Fruit fly (Drosophila melanogaster): Measurements from ENCODE around the gene CG13727.

Gene CG13727

dm6 chr3L:17341216-17341615 lies at the start of gene CG13727:
Gene CG13727, minus strand, starts transcription at chr3L:17341316.
- TF ChIP-seq CTCF (optimal IDR thresholded peaks at IDR 0.05) (no peak), CG8478 (optimal IDR thresholded peaks at IDR 0.05) (no peak)

DNA sequence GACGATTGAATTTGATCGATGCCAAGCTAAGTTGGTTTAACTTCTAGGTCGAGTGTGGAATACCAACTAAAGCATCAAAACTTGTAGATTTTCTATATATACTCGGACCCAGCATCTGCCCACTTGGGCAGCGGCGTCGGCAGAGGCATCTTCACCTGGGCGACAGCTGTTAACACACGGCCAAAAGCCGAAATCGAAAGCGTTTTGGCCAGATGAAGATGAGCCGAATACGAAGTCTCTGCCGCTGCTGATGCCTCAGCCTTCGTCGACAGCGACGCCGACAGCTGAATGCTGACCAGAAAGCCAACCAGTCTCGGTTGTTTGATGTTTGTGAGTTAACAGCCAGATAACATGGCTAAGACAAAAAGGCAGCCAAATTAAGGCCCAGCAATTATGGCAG lies 47.8 kb upstream of the CG13727 start, which contains the start of gene CG13731:
CG13731 (minus strand) TSS at position 62 of the 400 bp plus-strand sequence.
- TF ChIP-seq CG8478 (optimal IDR thresholded peaks at IDR 0.05) (no peak), CTCF (optimal IDR thresholded peaks at IDR 0.05) (no peak)

DNA sequence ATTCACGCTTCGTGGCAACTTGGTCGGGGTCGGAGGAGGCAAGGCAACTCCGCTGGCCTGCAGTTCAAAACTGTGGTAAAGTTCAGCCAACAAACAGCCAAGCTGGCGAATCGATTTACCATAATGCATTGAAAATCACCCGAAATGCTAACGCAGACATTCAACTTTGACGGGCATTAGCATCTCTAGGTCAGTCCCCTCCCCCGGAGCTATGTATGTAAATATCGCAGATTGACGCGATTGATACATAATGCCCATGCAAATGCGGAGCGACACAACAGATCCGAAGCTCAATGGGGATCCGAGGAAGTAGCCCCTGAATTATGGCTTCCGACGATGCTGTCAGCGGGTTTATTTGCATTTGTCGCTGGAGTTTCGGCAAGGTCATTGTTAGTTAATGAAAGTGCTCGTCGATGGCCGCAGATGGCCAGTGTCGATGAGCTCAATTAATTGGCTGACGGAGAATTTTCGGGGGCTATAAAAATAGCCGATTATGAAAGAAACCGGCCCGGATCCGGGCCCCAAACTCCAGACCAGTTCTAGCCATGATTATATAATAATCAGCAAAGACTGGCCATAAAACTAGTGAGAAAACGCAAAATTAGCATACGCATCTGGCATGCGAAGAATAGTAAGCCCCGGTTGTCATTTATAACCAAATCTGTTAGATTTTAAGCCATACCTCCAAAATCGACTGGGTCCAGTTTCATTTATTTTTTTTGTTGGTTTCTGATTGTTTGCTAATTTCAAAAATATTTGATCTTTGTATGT lies 45.7 kb upstream of the CG13727 start:
- TF ChIP-seq CG8478 (optimal IDR thresholded peaks at IDR 0.05) = no peak
- no peak for TF ChIP-seq CTCF (optimal IDR thresholded peaks at IDR 0.05)

DNA sequence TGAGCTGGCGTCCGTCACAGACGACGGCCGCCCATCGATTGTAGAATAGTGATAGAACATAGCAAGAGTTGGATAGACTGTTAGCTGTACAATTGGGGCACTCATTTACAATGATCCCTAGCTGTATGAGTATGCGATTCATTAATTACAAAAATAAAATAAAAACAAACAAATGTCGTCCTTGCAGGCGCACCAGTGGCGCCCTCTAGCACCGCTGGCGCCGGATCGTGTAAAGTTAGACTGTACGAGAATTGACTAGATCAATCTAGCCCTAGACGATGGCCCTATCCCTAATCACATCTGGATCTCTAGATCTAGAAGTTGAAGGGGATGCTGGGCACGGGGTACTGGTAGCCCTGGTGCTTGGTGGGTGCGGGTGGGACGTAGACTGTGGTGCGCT lies 42.6 kb upstream of the CG13727 start:
- peak; percentile 47 to 57 for TF ChIP-seq CTCF (optimal IDR thresholded peaks at IDR 0.05)
- no peak for TF ChIP-seq CG8478 (optimal IDR thresholded peaks at IDR 0.05)

dm6 chr3L:17383285-17383684 lies 42.2 kb upstream of the CG13727 start:
- no peak for TF ChIP-seq CTCF (optimal IDR thresholded peaks at IDR 0.05)
- no peak for TF ChIP-seq CG8478 (optimal IDR thresholded peaks at IDR 0.05)

dm6 chr3L:17382628-17383027 lies 41.5 kb upstream of the CG13727 start, which contains the start of gene CG13728:
Gene CG13728, minus strand, starts transcription at chr3L:17382728.
- TF ChIP-seq CTCF (optimal IDR thresholded peaks at IDR 0.05) (no peak), CG8478 (optimal IDR thresholded peaks at IDR 0.05) (no peak)

DNA sequence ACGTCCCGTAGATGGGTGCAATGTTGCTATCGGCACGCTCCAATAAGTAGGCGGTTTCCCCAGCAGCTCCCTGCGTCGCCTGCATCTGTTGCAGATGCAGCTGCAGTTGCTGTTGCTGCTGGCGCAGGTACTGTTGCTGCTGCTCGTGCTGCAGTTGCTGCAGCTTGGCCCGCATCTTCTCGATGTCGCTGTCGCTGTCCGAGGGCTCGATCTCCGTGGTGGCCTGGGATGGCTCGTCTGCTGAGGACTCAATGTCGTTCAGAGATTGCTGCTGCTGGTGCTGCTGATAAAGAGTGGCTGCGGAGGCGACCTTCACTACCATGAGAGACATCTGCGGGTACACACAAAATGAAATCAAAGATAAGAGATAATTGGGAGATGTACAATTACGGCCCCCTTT lies 40.9 kb upstream of the CG13727 start:
- no peak for TF ChIP-seq CG8478 (optimal IDR thresholded peaks at IDR 0.05)
- no peak for TF ChIP-seq CTCF (optimal IDR thresholded peaks at IDR 0.05)

DNA sequence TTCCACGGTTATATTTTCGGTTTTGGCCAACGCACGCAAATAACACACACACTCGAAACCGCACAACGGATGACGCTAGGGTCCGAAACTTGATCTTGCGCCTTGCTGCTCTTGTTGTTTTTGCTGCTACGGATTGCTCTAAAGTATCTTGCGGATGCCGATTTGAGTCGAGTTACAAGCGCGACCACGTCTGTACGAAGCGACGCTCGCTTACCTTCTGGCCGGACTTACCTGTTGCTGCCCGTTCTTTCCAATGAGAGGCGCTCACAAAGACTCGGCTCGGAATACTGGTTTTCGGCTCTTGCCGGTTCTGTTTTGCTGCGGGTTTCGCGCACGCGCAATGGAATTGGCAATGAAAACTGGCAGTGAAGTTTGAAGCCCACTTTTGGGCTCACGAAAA lies 38.2 kb upstream of the CG13727 start, which contains the start of gene Cad74A:
Cad74A (minus strand) TSS at position 220 of the 400 bp plus-strand sequence.
- TF ChIP-seq CG8478 (optimal IDR thresholded peaks at IDR 0.05) = no peak
- TF ChIP-seq CTCF (optimal IDR thresholded peaks at IDR 0.05) = no peak

DNA sequence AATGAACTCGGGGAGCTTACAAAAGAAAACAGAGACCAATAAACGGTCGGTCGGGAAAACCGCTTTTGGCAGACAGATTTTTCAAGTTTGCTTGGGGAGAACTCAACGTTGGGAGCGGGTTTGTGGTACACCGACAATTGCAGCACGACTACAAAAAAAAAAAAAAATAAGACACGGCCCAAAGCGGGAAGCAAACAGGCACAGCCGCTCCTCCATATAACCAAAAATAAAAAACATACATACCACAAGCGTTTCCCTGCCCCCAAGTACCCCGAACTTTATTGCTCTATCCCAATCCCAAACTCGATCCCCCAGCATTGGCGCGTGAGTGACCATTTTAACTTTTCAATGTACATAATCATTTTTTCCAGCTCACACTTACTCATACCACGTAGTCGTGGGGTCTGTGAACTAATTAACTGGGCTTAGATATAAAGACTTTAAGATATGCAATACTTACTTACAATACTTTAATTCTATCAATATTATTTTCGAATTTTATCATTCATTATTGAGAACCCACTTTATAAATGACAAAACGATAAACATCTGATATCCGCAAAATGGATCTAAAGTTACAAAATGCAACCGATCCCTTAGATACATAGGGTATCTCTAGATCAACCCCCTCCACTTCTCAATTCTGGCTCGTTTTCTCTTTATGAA lies 34.0 kb upstream of the CG13727 start:
- TF ChIP-seq CTCF (optimal IDR thresholded peaks at IDR 0.05) (no peak), CG8478 (optimal IDR thresholded peaks at IDR 0.05) (no peak)

DNA sequence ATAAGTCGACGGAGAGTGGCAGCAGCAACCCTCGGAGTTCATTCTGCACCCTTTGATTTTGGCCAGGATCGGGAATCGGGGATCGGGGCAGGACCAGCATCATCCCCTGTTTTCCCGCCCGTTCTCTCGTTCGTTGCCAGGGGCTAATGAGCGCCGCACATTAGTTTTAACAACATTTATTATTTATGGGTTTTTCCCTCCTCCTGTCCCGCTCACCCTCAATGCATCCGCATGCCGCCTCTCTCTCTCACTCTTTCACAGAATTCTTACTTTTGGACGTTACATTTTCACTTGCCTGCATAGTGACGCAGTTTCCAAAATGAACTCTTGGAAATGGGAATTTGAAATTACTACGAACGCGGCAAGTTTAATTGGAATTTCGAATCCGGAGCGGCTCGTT lies 25.8 kb upstream of the CG13727 start:
- TF ChIP-seq CTCF (optimal IDR thresholded peaks at IDR 0.05) (no peak), CG8478 (optimal IDR thresholded peaks at IDR 0.05) (no peak)

DNA sequence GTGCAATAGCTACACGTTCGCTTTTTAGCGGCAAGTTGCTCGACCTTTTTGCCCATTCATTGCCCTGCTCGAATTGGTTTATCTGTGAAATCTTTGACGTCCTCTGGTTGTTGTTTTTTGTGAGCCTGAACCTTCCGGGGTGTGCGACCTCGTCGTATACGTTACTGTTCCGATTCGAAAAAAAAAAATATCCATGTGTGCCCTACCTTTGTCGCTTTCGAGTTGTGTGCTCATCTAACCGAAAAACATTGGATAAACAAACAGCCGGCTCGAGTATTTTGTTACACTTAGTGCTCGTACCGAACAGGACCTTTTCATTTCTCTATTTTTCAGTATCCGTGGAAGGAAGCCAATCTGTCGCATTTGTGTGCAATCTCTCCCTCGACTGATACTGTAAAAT lies 22.9 kb upstream of the CG13727 start:
- TF ChIP-seq CTCF (optimal IDR thresholded peaks at IDR 0.05) (no peak), CG8478 (optimal IDR thresholded peaks at IDR 0.05) (no peak)

- TF ChIP-seq CG8478 (optimal IDR thresholded peaks at IDR 0.05) (no peak), CTCF (optimal IDR thresholded peaks at IDR 0.05) (no peak)
These were observed 21.8 kb upstream of the CG13727 start for dm6 chr3L:17362940-17363339.

- TF ChIP-seq CG8478 (optimal IDR thresholded peaks at IDR 0.05) (no peak), CTCF (optimal IDR thresholded peaks at IDR 0.05) (no peak)
These were observed 20.8 kb upstream of the CG13727 start for dm6 chr3L:17361925-17362324.

dm6 chr3L:17359225-17359773 lies 18.2 kb upstream of the CG13727 start, which contains the start of gene tap:
Gene tap, plus strand, starts transcription at chr3L:17359682.
- no peak for TF ChIP-seq CTCF (optimal IDR thresholded peaks at IDR 0.05)
- TF ChIP-seq CG8478 (optimal IDR thresholded peaks at IDR 0.05) = no peak

DNA sequence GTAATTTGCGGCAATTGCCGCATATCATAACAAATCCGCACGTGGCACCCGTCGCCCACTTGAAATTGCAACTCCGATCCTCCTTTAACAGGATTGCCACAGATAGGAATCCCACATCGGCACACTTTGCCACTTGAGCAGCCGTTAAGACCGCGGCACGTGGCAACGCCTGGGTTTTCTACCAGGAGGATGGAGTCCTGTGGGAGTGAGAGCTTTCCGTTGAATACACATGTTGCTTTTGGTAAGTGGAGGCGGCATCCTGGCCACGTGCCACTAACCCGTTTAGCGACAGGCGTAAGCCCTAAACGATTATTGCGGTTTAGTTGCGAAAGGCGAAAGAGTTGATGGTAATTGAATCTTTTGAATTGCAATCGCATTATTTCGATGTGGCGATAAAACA lies 17.4 kb upstream of the CG13727 start:
- no peak for TF ChIP-seq CG8478 (optimal IDR thresholded peaks at IDR 0.05)
- no peak for TF ChIP-seq CTCF (optimal IDR thresholded peaks at IDR 0.05)

DNA sequence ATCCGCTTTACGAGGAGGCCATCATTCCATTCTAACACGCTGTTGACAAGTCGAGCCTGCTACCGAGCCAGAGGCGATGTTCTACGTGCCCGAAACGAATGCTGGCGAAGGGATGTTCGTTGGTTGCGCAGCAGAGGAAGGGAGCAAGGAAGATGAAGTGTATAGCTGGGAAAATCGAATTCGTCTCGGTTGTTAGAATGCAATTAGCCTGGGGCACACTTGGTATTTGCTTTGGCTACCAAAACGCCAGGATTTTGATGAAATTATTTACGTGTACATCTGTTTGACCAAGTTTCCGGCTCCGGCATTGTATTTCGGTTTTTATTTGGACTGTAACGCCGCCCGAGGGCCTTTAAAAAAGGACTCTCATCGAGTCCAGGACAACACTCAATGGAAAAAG lies 16.3 kb upstream of the CG13727 start:
- TF ChIP-seq CTCF (optimal IDR thresholded peaks at IDR 0.05) (no peak), CG8478 (optimal IDR thresholded peaks at IDR 0.05) (no peak)
